Worm (Caenorhabditis elegans) whole organism, L3 larva: ENCODE measurements around the gene Y32H12A.8.

ENCODE experiments used
- R02D3.7 ChIP-seq: fragments of 150-350 bp; optimal IDR thresholded peaks from 2 replicates; lab custom pipeline; 2014; ENCODE audit warnings: missing biosample characterization, missing genetic modification characterization
- aly-2 ChIP-seq: fragments of 150-350 bp; optimal IDR thresholded peaks from 2 replicates; lab custom pipeline; 2014; ENCODE audit warnings: missing biosample characterization, missing genetic modification characterization
- ceh-16 ChIP-seq: sonication (generic microtip); optimal IDR thresholded peaks from 2 replicates; lab custom pipeline; 2017; ENCODE audit warnings: missing biosample characterization, missing genetic modification characterization
- ceh-28 ChIP-seq: fragments of 150-350 bp; optimal IDR thresholded peaks from 2 replicates; lab custom pipeline; 2014; ENCODE audit warnings: missing biosample characterization, missing genetic modification reagents, missing genetic modification characterization
- ceh-9 ChIP-seq: sonication (generic microtip); optimal IDR thresholded peaks from 2 replicates; lab custom pipeline; 2018; ENCODE audit warnings: missing biosample characterization, missing genetic modification characterization
- daf-12 ChIP-seq: fragments of 150-350 bp; optimal IDR thresholded peaks from 2 replicates; lab custom pipeline; 2014; ENCODE audit warnings: missing biosample characterization, missing genetic modification reagents, missing genetic modification characterization
- egl-5 ChIP-seq: fragments of 150-350 bp; optimal IDR thresholded peaks from 2 replicates; lab custom pipeline; 2017; ENCODE audit warnings: missing biosample characterization, missing genetic modification reagents, missing genetic modification characterization, inconsistent platforms
- elt-1 ChIP-seq: fragments of 150-350 bp; optimal IDR thresholded peaks from 2 replicates; lab custom pipeline; 2014; ENCODE audit warnings: missing biosample characterization, missing genetic modification characterization
- elt-2 ChIP-seq: sonication (generic microtip); optimal IDR thresholded peaks from 2 replicates; lab custom pipeline; 2016; ENCODE audit warnings: missing genetic modification reagents, mild to moderate bottlenecking, missing genetic modification characterization, missing compliant biosample characterization
- elt-3 ChIP-seq, 3 experiments: fragments of 150-350 bp in 1 of 3; sonication (generic microtip) in 2 of 3; optimal IDR thresholded peaks; 2 replicates in 2 of 3; 4 replicates in 1 of 3; lab custom pipeline; 2014 to 2017; ENCODE audit warnings: missing biosample characterization in 3 of 3, missing genetic modification characterization in 3 of 3
- eor-1 ChIP-seq, 2 experiments: fragments of 150-350 bp; optimal IDR thresholded peaks; 2 replicates each; lab custom pipeline; 2014 to 2018; ENCODE audit warnings: missing biosample characterization in 2 of 2, missing genetic modification characterization in 2 of 2
- fkh-10 ChIP-seq: sonication (generic microtip); optimal IDR thresholded peaks from 2 replicates; lab custom pipeline; 2017; ENCODE audit warnings: missing biosample characterization, missing genetic modification reagents, missing genetic modification characterization
- fkh-2 ChIP-seq: fragments of 150-350 bp; optimal IDR thresholded peaks from 2 replicates; lab custom pipeline; 2014; ENCODE audit warnings: missing biosample characterization, missing genetic modification reagents, missing genetic modification characterization
- fos-1 ChIP-seq: fragments of 150-350 bp; optimal IDR thresholded peaks from 2 replicates; lab custom pipeline; 2014; ENCODE audit warnings: missing biosample characterization, missing genetic modification characterization
- hmg-11 ChIP-seq: sonication (generic microtip); optimal IDR thresholded peaks from 2 replicates; lab custom pipeline; 2016; ENCODE audit warnings: missing genetic modification characterization, missing compliant biosample characterization
- jun-1 ChIP-seq: fragments of 150-350 bp; optimal IDR thresholded peaks from 2 replicates; lab custom pipeline; 2014; ENCODE audit warnings: missing biosample characterization, missing genetic modification reagents, missing genetic modification characterization
- lin-15B ChIP-seq: fragments of 150-350 bp; optimal IDR thresholded peaks from 2 replicates; lab custom pipeline; 2014; ENCODE audit warnings: missing biosample characterization, missing genetic modification characterization
- mdl-1 ChIP-seq: fragments of 150-350 bp; optimal IDR thresholded peaks from 2 replicates; lab custom pipeline; 2014; ENCODE audit warnings: missing biosample characterization, missing genetic modification characterization
- nfya-1 ChIP-seq: sonication (generic microtip); optimal IDR thresholded peaks from 2 replicates; lab custom pipeline; 2017; ENCODE audit warnings: missing genetic modification characterization, mild to moderate bottlenecking, missing compliant biosample characterization, antibody characterized with exemption, moderate library complexity; ENCODE audit not compliant: insufficient read depth
- nhr-11 ChIP-seq: fragments of 150-350 bp; optimal IDR thresholded peaks from 2 replicates; lab custom pipeline; 2014; ENCODE audit warnings: missing biosample characterization, missing genetic modification characterization
- nhr-12 ChIP-seq: fragments of 150-350 bp; optimal IDR thresholded peaks from 2 replicates; lab custom pipeline; 2014; ENCODE audit warnings: missing biosample characterization, missing genetic modification characterization
- nhr-23 ChIP-seq: fragments of 150-350 bp; optimal IDR thresholded peaks from 2 replicates; lab custom pipeline; 2014; ENCODE audit warnings: missing biosample characterization, missing genetic modification reagents, missing genetic modification characterization
- nhr-237 ChIP-seq: fragments of 150-350 bp; optimal IDR thresholded peaks from 2 replicates; lab custom pipeline; 2014; ENCODE audit warnings: missing biosample characterization, missing genetic modification characterization
- nhr-25 ChIP-seq: sonication (generic microtip); optimal IDR thresholded peaks from 2 replicates; lab custom pipeline; 2017; ENCODE audit warnings: missing biosample characterization, missing genetic modification characterization
- nhr-43 ChIP-seq: sonication (generic microtip); optimal IDR thresholded peaks from 2 replicates; lab custom pipeline; 2016; ENCODE audit warnings: mild to moderate bottlenecking, missing genetic modification characterization, missing compliant biosample characterization; ENCODE audit not compliant: poor library complexity, severe bottlenecking
- nhr-67 ChIP-seq: fragments of 150-350 bp; optimal IDR thresholded peaks from 2 replicates; lab custom pipeline; 2014; ENCODE audit warnings: missing biosample characterization, missing genetic modification characterization
- nhr-76 ChIP-seq: fragments of 150-350 bp; sonication (generic microtip); optimal IDR thresholded peaks from 5 replicates; lab custom pipeline; 2014; ENCODE audit warnings: missing biosample characterization, missing genetic modification characterization
- nhr-77 ChIP-seq: fragments of 150-350 bp; optimal IDR thresholded peaks from 2 replicates; lab custom pipeline; 2014; ENCODE audit warnings: missing biosample characterization, missing genetic modification characterization
- pqm-1 ChIP-seq: fragments of 150-350 bp; optimal IDR thresholded peaks from 2 replicates; lab custom pipeline; 2017; ENCODE audit warnings: missing biosample characterization, missing genetic modification characterization, inconsistent platforms
- snpc-4 ChIP-seq: fragments of 150-350 bp; optimal IDR thresholded peaks from 2 replicates; lab custom pipeline; 2014; ENCODE audit warnings: missing biosample characterization, missing genetic modification characterization
- tbx-2 ChIP-seq: sonication (generic microtip); optimal IDR thresholded peaks from 2 replicates; lab custom pipeline; 2016; ENCODE audit warnings: mild to moderate bottlenecking, missing genetic modification characterization, missing compliant biosample characterization
- unc-39 ChIP-seq: sonication (generic microtip); optimal IDR thresholded peaks from 4 replicates; lab custom pipeline; 2017; ENCODE audit warnings: missing biosample characterization, missing genetic modification characterization
- unc-62 ChIP-seq: fragments of 150-350 bp; sonication (generic microtip); optimal IDR thresholded peaks from 4 replicates; lab custom pipeline; 2014; ENCODE audit warnings: missing biosample characterization, missing genetic modification reagents, missing genetic modification characterization
- zag-1 ChIP-seq: fragments of 150-350 bp; optimal IDR thresholded peaks from 2 replicates; lab custom pipeline; 2014; ENCODE audit warnings: missing biosample characterization, missing genetic modification characterization
- ztf-11 ChIP-seq: fragments of 150-350 bp; optimal IDR thresholded peaks from 2 replicates; lab custom pipeline; 2014; ENCODE audit warnings: missing biosample characterization, missing genetic modification characterization
- ztf-4 ChIP-seq: fragments of 150-350 bp; optimal IDR thresholded peaks from 2 replicates; lab custom pipeline; 2014; ENCODE audit warnings: missing biosample characterization, missing genetic modification characterization

Gene Y32H12A.8

ce11 chrIII:5346017-5346416, 59.8 kb downstream of the Y32H12A.8 start, which contains the start of gene glrx-21:
Gene glrx-21 (minus strand): TSS chrIII:5346117.
- no peak for TF ChIP-seq R02D3.7 (tag; lab: Kevin White, UChicago)
- no peak for TF ChIP-seq nhr-237 (tag; lab: Kevin White, UChicago)
- TF ChIP-seq elt-2 (tag; lab: Kevin White, UChicago) = no peak
- no peak for TF ChIP-seq unc-39
- no peak for TF ChIP-seq lin-15B (tag; lab: Kevin White, UChicago)
- no peak for TF ChIP-seq egl-5 (tag; lab: Kevin White, UChicago)

ce11 chrIII:5344561-5344960, 61.3 kb downstream of the Y32H12A.8 start:
- no peak for TF ChIP-seq ztf-4 (tag; lab: Kevin White, UChicago)
- TF ChIP-seq daf-12 (tag; lab: Kevin White, UChicago) = no peak
- no peak for TF ChIP-seq pqm-1 (tag; lab: Kevin White, UChicago)
- TF ChIP-seq mdl-1 = no peak
- no peak for TF ChIP-seq eor-1 (tag; optimal IDR thresholded peaks at IDR 0.05; lab: Kevin White, UChicago)
- no peak for TF ChIP-seq tbx-2 (tag; lab: Kevin White, UChicago)
- TF ChIP-seq lin-15B (tag; lab: Kevin White, UChicago) = no peak
- no peak for TF ChIP-seq elt-1 (tag; lab: Kevin White, UChicago)
- TF ChIP-seq fos-1 = no peak
- TF ChIP-seq zag-1 (tag; lab: Kevin White, UChicago) = no peak
- no peak for TF ChIP-seq fkh-10 (GFP tag; lab: Kevin White, UChicago)
- TF ChIP-seq egl-5 (tag; lab: Kevin White, UChicago) = no peak
- no peak for TF ChIP-seq ceh-28 (tag; lab: Kevin White, UChicago)
- TF ChIP-seq fkh-2 (tag; lab: Kevin White, UChicago) = no peak
- no peak for TF ChIP-seq ceh-9 (tag; lab: Kevin White, UChicago)
- no peak for TF ChIP-seq R02D3.7 (tag; lab: Kevin White, UChicago)
- no peak for TF ChIP-seq elt-3 (tag; optimal IDR thresholded peaks at IDR 0.05; lab: Kevin White, UChicago)
- TF ChIP-seq ceh-16 = no peak

- TF ChIP-seq pqm-1 (tag; lab: Kevin White, UChicago) = no peak
- no peak for TF ChIP-seq lin-15B (tag; lab: Kevin White, UChicago)
- no peak for TF ChIP-seq nhr-237 (tag; lab: Kevin White, UChicago)
- no peak for TF ChIP-seq nhr-25 (tag; lab: Kevin White, UChicago)
- TF ChIP-seq nhr-77 (tag; lab: Kevin White, UChicago) = no peak
- no peak for TF ChIP-seq elt-1 (tag; lab: Kevin White, UChicago)
- TF ChIP-seq elt-2 (tag; lab: Kevin White, UChicago) = no peak
- TF ChIP-seq unc-62 (GFP tag; lab: Kevin White, UChicago) = no peak
- TF ChIP-seq eor-1 (tag; optimal IDR thresholded peaks at IDR 0.05; lab: Kevin White, UChicago) = no peak
- no peak for TF ChIP-seq hmg-11 (tag; lab: Kevin White, UChicago)
- TF ChIP-seq egl-5 (tag; lab: Kevin White, UChicago) = no peak
- no peak for TF ChIP-seq nhr-23 (tag; lab: Kevin White, UChicago)
- TF ChIP-seq fos-1 = no peak
- TF ChIP-seq zag-1 (tag; lab: Kevin White, UChicago) = no peak
- TF ChIP-seq jun-1 (tag; lab: Kevin White, UChicago) = no peak
- TF ChIP-seq R02D3.7 (tag; lab: Kevin White, UChicago) = no peak
- TF ChIP-seq nhr-43 (tag; lab: Kevin White, UChicago) = no peak
- no peak for TF ChIP-seq fkh-2 (tag; lab: Kevin White, UChicago)
- TF ChIP-seq nhr-67 (tag; lab: Kevin White, UChicago) = no peak
- no peak for TF ChIP-seq tbx-2 (tag; lab: Kevin White, UChicago)
These were observed 62.3 kb downstream of the Y32H12A.8 start for ce11 chrIII:5343555-5343954.

ce11 chrIII:5341382-5341781, 64.5 kb downstream of the Y32H12A.8 start, which contains the start of gene ZK121.2:
Gene ZK121.2 (plus strand): TSS chrIII:5341682.
- TF ChIP-seq mdl-1 = no peak
- TF ChIP-seq hmg-11 (tag; lab: Kevin White, UChicago) = no peak
- no peak for TF ChIP-seq ceh-16
- no peak for TF ChIP-seq nhr-76 (tag; lab: Kevin White, UChicago)
- no peak for TF ChIP-seq tbx-2 (tag; lab: Kevin White, UChicago)
- no peak for TF ChIP-seq nfya-1
- no peak for TF ChIP-seq elt-3 (tag; optimal IDR thresholded peaks at IDR 0.05; lab: Kevin White, UChicago)
- no peak for TF ChIP-seq nhr-11
- TF ChIP-seq, all 47 proteins: peak for 0

DNA sequence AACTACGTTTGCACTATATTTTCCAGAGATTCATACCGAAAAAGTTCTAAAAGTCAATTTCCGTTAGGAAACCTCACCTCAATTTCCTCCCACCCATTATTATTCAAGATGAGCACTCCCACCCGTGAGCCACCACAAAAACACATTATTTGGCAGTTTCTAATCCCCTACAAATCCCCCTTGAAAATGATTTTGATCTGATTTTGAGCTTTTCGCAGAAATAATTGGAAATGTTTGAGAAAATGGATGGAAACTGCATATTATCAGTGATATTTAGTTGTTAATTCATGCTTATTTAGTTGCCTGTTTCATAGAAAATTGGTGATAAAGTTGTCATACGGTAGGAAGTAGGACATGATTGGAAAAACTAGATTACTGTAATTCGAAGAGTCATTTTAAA, 65.3 kb downstream of the Y32H12A.8 start:
- TF ChIP-seq eor-1 (tag; optimal IDR thresholded peaks at IDR 0.05; lab: Kevin White, UChicago) (no peak), ztf-11 (no peak), unc-39 (no peak), nhr-11 (no peak), snpc-4 (tag; lab: Kevin White, UChicago) (no peak), nhr-12 (tag; lab: Kevin White, UChicago) (no peak), aly-2 (no peak), unc-62 (GFP tag; lab: Kevin White, UChicago) (no peak)
